Worm (Caenorhabditis elegans) whole organism, young adult: Measurements from ENCODE around the gene rps-16.
A peak's percentile ranks its signal among the peaks of the same experiment; 100 is the strongest.

Experiments used
- B0019.2 ChIP-seq: fragments of 200-800 bp; sonication (Bioruptor generic); conservative IDR thresholded peaks from 2 replicates; pipeline ENCODE4 v1.3.6; 2022; ENCODE audit warnings: missing genetic modification reagents, missing genetic modification characterization, missing compliant biosample characterization
- B0035.1 ChIP-seq: sonication (generic microtip); optimal IDR thresholded peaks from 2 replicates; lab custom pipeline; 2016; ENCODE audit warnings: missing genetic modification characterization, mild to moderate bottlenecking, missing compliant biosample characterization, missing genotype, missing genetic modification reagents
- B0261.1 ChIP-seq: sonication (generic microtip); optimal IDR thresholded peaks from 2 replicates; lab custom pipeline; 2016; ENCODE audit warnings: mild to moderate bottlenecking, missing genetic modification characterization, moderate library complexity, missing compliant biosample characterization
- B0336.3 ChIP-seq: fragments of 200-800 bp; sonication (Bioruptor generic); IDR thresholded peaks from 2 replicates; pipeline ENCODE4 v1.3.6; 2022; ENCODE audit warnings: missing genetic modification characterization, missing compliant biosample characterization
- C17E4.6 ChIP-seq: fragments of 200-800 bp; sonication (Bioruptor generic); IDR thresholded peaks from 2 replicates; pipeline ENCODE4 v1.3.6; 2022; ENCODE audit warnings: missing genetic modification reagents, missing genetic modification characterization, missing compliant biosample characterization
- F23B12.7 ChIP-seq: sonication (generic microtip); optimal IDR thresholded peaks from 2 replicates; lab custom pipeline; 2017; ENCODE audit warnings: missing genetic modification characterization, mild to moderate bottlenecking, missing compliant biosample characterization, antibody characterized with exemption, moderate library complexity; ENCODE audit not compliant: insufficient read depth
- F39B2.1 ChIP-seq: fragments of 200-800 bp; sonication (Bioruptor generic); IDR thresholded peaks from 2 replicates; pipeline ENCODE4 v1.3.6; 2022; ENCODE audit warnings: missing genetic modification reagents, missing genetic modification characterization, missing compliant biosample characterization
- F49E8.2 ChIP-seq: sonication (generic microtip); optimal IDR thresholded peaks from 3 replicates; lab custom pipeline; 2017; ENCODE audit warnings: missing genetic modification characterization, mild to moderate bottlenecking, missing compliant biosample characterization, antibody characterized with exemption, moderate library complexity; ENCODE audit not compliant: insufficient read depth
- F57C9.4 ChIP-seq: sonication (generic microtip); optimal IDR thresholded peaks from 2 replicates; lab custom pipeline; 2017; ENCODE audit warnings: mild to moderate bottlenecking, missing genetic modification characterization, missing compliant biosample characterization
- T26A5.8 ChIP-seq: sonication (generic microtip); optimal IDR thresholded peaks from 2 replicates; lab custom pipeline; 2016; ENCODE audit warnings: missing genetic modification characterization, missing compliant biosample characterization
- Y53F4B.3 ChIP-seq: fragments of 200-800 bp; sonication (Bioruptor generic); IDR thresholded peaks from 2 replicates; pipeline ENCODE4 v1.3.6; 2022; ENCODE audit warnings: missing genetic modification reagents, missing genetic modification characterization, missing compliant biosample characterization
- Y53G8AR.9 ChIP-seq: fragments of 200-800 bp; sonication (Bioruptor generic); conservative IDR thresholded peaks from 2 replicates; pipeline ENCODE4 v1.3.6; 2022; ENCODE audit warnings: missing genetic modification reagents, missing genetic modification characterization, missing compliant biosample characterization
- Y56A3A.18 ChIP-seq: fragments of 200-800 bp; sonication (Bioruptor generic); IDR thresholded peaks from 2 replicates; pipeline ENCODE4 v1.3.6; 2022; ENCODE audit warnings: missing genetic modification reagents, missing genetic modification characterization, missing compliant biosample characterization
- Y79H2A.3 ChIP-seq: fragments of 200-800 bp; sonication (Bioruptor generic); conservative IDR thresholded peaks from 2 replicates; pipeline ENCODE4 v1.3.6; 2022; ENCODE audit warnings: missing genetic modification reagents, missing genetic modification characterization, missing compliant biosample characterization
- Y95B8A.8 ChIP-seq: fragments of 200-800 bp; sonication (Bioruptor generic); IDR thresholded peaks from 2 replicates; pipeline ENCODE4 v1.3.6; 2022; ENCODE audit warnings: missing genetic modification reagents, missing genetic modification characterization, missing compliant biosample characterization
- akir-1 ChIP-seq: fragments of 200-800 bp; sonication (Bioruptor generic); optimal IDR thresholded peaks from 2 replicates; lab custom pipeline; 2018; ENCODE audit warnings: mild to moderate bottlenecking, missing genetic modification characterization, moderate library complexity, missing compliant biosample characterization
- athp-1 ChIP-seq: sonication (generic microtip); optimal IDR thresholded peaks from 2 replicates; lab custom pipeline; 2017; ENCODE audit warnings: mild to moderate bottlenecking, missing genetic modification characterization, missing compliant biosample characterization
- attf-3 ChIP-seq: fragments of 200-800 bp; sonication (Bioruptor generic); conservative IDR thresholded peaks from 2 replicates; pipeline ENCODE4 v1.3.6; 2022; ENCODE audit warnings: missing genetic modification reagents, missing genetic modification characterization, missing compliant biosample characterization
- bed-2 ChIP-seq: fragments of 200-800 bp; sonication (Bioruptor generic); IDR thresholded peaks from 2 replicates; pipeline ENCODE4 v1.3.6; 2022; ENCODE audit warnings: missing genetic modification reagents, missing genetic modification characterization, missing compliant biosample characterization
- die-1 ChIP-seq: sonication (generic microtip); optimal IDR thresholded peaks from 2 replicates; lab custom pipeline; 2016; ENCODE audit warnings: missing genotype, mild to moderate bottlenecking, missing genetic modification characterization, missing compliant biosample characterization
- efl-1 ChIP-seq: fragments of 150-350 bp; optimal IDR thresholded peaks from 2 replicates; lab custom pipeline; 2014; ENCODE audit warnings: missing biosample characterization, missing genetic modification reagents, missing genetic modification characterization
- egl-44 ChIP-seq: fragments of 200-800 bp; sonication (Bioruptor generic); IDR thresholded peaks from 2 replicates; pipeline ENCODE4 v1.3.6; 2022; ENCODE audit warnings: missing genetic modification reagents, missing genetic modification characterization, missing compliant biosample characterization
- ekl-4 ChIP-seq: fragments of 200-800 bp; sonication (Bioruptor generic); IDR thresholded peaks from 2 replicates; pipeline ENCODE4 v1.3.6; 2022; ENCODE audit warnings: missing genetic modification reagents, missing genetic modification characterization, missing compliant biosample characterization
- fkh-3 ChIP-seq: sonication (generic microtip); optimal IDR thresholded peaks from 2 replicates; lab custom pipeline; 2016; ENCODE audit warnings: mild to moderate bottlenecking, missing genetic modification characterization, missing compliant biosample characterization
- him-1 ChIP-seq: sonication (generic microtip); optimal IDR thresholded peaks from 2 replicates; lab custom pipeline; 2016; ENCODE audit warnings: missing genotype, missing genetic modification reagents, missing genetic modification characterization, missing compliant biosample characterization
- hlh-26 ChIP-seq: fragments of 200-800 bp; sonication (Bioruptor generic); conservative IDR thresholded peaks from 2 replicates; pipeline ENCODE4 v1.3.6; 2022; ENCODE audit warnings: missing genetic modification reagents, missing genetic modification characterization, missing compliant biosample characterization
- hmg-1.2 ChIP-seq: fragments of 200-800 bp; sonication (Bioruptor generic); IDR thresholded peaks from 2 replicates; pipeline ENCODE4 v1.3.6; 2022; ENCODE audit warnings: missing genetic modification reagents, missing genetic modification characterization, missing compliant biosample characterization
- hmg-20 ChIP-seq: fragments of 200-800 bp; sonication (Bioruptor generic); IDR thresholded peaks from 2 replicates; pipeline ENCODE4 v1.3.6; 2022; ENCODE audit warnings: missing genetic modification reagents, missing genetic modification characterization, missing compliant biosample characterization
- lag-1 ChIP-seq: fragments of 200-800 bp; sonication (Bioruptor generic); IDR thresholded peaks from 2 replicates; pipeline ENCODE4 v1.3.6; 2022; ENCODE audit warnings: missing genetic modification reagents, missing genetic modification characterization, missing compliant biosample characterization
- let-526 ChIP-seq: fragments of 200-800 bp; sonication (Bioruptor generic); IDR thresholded peaks from 2 replicates; pipeline ENCODE4 v1.3.6; 2022; ENCODE audit warnings: missing genetic modification reagents, missing genetic modification characterization, missing compliant biosample characterization
- lir-1 ChIP-seq: fragments of 200-800 bp; sonication (Bioruptor generic); conservative IDR thresholded peaks from 2 replicates; pipeline ENCODE4 v1.3.6; 2022; ENCODE audit warnings: missing genetic modification reagents, missing genetic modification characterization, missing compliant biosample characterization
- lsl-1 ChIP-seq: fragments of 200-800 bp; sonication (Bioruptor generic); optimal IDR thresholded peaks from 2 replicates; lab custom pipeline; 2018; ENCODE audit warnings: mild to moderate bottlenecking, missing genetic modification characterization, moderate library complexity, missing compliant biosample characterization
- lsy-27 ChIP-seq: sonication (generic microtip); optimal IDR thresholded peaks from 2 replicates; lab custom pipeline; 2017; ENCODE audit warnings: missing genetic modification characterization, mild to moderate bottlenecking, missing compliant biosample characterization, antibody characterized with exemption, missing genotype, borderline replicate concordance; ENCODE audit not compliant: insufficient read depth
- mel-28 ChIP-seq: sonication (generic microtip); optimal IDR thresholded peaks from 2 replicates; lab custom pipeline; 2016; ENCODE audit warnings: borderline replicate concordance, mild to moderate bottlenecking, missing genetic modification characterization, missing compliant biosample characterization
- mes-4 ChIP-seq: sonication (generic microtip); optimal IDR thresholded peaks from 2 replicates; lab custom pipeline; 2016; ENCODE audit warnings: missing genotype, missing genetic modification characterization, missing compliant biosample characterization
- mxl-1 ChIP-seq: sonication (generic microtip); optimal IDR thresholded peaks from 2 replicates; lab custom pipeline; 2016; ENCODE audit warnings: missing genetic modification characterization, missing compliant biosample characterization
- nfya-1 ChIP-seq: sonication (generic microtip); optimal IDR thresholded peaks from 2 replicates; lab custom pipeline; 2017; ENCODE audit warnings: antibody characterized with exemption, missing compliant biosample characterization, missing genetic modification characterization, borderline replicate concordance; ENCODE audit not compliant: insufficient read depth
- nhr-179 ChIP-seq: sonication (generic microtip); optimal IDR thresholded peaks from 2 replicates; lab custom pipeline; 2016; ENCODE audit warnings: mild to moderate bottlenecking, missing genetic modification characterization, missing compliant biosample characterization
- pbrm-1 ChIP-seq: fragments of 200-800 bp; sonication (Bioruptor generic); IDR thresholded peaks from 2 replicates; pipeline ENCODE4 v1.3.6; 2022; ENCODE audit warnings: missing genetic modification reagents, missing genetic modification characterization, missing compliant biosample characterization
- rcor-1 ChIP-seq: fragments of 200-800 bp; sonication (Bioruptor generic); IDR thresholded peaks from 2 replicates; pipeline ENCODE4 v1.3.6; 2022; ENCODE audit warnings: missing genetic modification reagents, missing genetic modification characterization, missing compliant biosample characterization
- repo-1 ChIP-seq: sonication (generic microtip); optimal IDR thresholded peaks from 2 replicates; lab custom pipeline; 2017; ENCODE audit warnings: mild to moderate bottlenecking, missing genetic modification characterization, missing compliant biosample characterization
- tlf-1 ChIP-seq: fragments of 200-800 bp; sonication (Bioruptor generic); optimal IDR thresholded peaks from 2 replicates; lab custom pipeline; 2018; ENCODE audit warnings: mild to moderate bottlenecking, missing genetic modification characterization, missing compliant biosample characterization
- unc-130 ChIP-seq: sonication (generic microtip); optimal IDR thresholded peaks from 2 replicates; lab custom pipeline; 2016; ENCODE audit warnings: missing genetic modification reagents, missing genetic modification characterization, missing compliant biosample characterization
- unc-62 ChIP-seq: fragments of 150-350 bp; optimal IDR thresholded peaks from 2 replicates; lab custom pipeline; 2014; ENCODE audit warnings: missing biosample characterization, missing genetic modification reagents, missing genetic modification characterization
- xnd-1 ChIP-seq: sonication (generic microtip); optimal IDR thresholded peaks from 2 replicates; lab custom pipeline; 2016; ENCODE audit warnings: missing genotype, missing genetic modification reagents, missing genetic modification characterization, missing compliant biosample characterization
- zim-3 ChIP-seq: sonication (generic microtip); optimal IDR thresholded peaks from 2 replicates; lab custom pipeline; 2017; ENCODE audit warnings: mild to moderate bottlenecking, missing genetic modification characterization, moderate library complexity, missing compliant biosample characterization
- ztf-25 ChIP-seq: fragments of 200-800 bp; sonication (Bioruptor generic); IDR thresholded peaks from 2 replicates; pipeline ENCODE4 v1.3.6; 2022; ENCODE audit warnings: missing genetic modification reagents, missing genetic modification characterization, missing compliant biosample characterization
- ztf-28 ChIP-seq: fragments of 200-800 bp; sonication (Bioruptor generic); IDR thresholded peaks from 2 replicates; pipeline ENCODE4 v1.3.6; 2022; ENCODE audit warnings: missing genetic modification reagents, missing genetic modification characterization, missing compliant biosample characterization
- ztf-6 ChIP-seq: fragments of 200-800 bp; sonication (Bioruptor generic); IDR thresholded peaks from 2 replicates; pipeline ENCODE4 v1.3.6; 2022; ENCODE audit warnings: missing genetic modification reagents, missing genetic modification characterization, missing compliant biosample characterization

Gene rps-16

DNA sequence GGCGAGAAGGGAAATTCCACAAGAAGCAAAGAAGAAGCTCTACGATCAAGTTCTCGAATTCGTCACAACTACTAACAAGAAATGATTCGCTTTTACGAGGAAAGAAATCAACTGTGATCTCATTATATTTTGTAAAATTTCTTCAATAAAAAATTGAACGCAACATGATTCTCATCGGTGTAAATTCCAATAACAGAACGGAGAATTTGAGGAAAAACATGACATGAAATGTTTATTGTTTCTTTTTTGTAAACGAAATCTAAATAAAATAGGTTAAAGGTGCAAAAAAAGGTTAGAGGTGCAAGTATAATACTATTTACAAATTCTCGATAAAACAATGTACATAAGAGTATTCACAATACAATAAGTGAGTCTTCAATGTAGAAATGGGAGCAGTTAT, 8.9 kb downstream of the rps-16 start (continued):
- TF ChIP-seq efl-1 (GFP tag; lab: Kevin White, UChicago) (peak; percentile 6), unc-130 (peak; percentile 65), unc-62 (GFP tag; lab: Kevin White, UChicago) (no peak), C17E4.6 (GFP tag; lab: Robert Waterston, UW) (0 out of 2 replicates have a peak, but pooled peaks have one; percentile 44), hmg-20 (GFP tag; lab: Robert Waterston, UW) (no peak), lag-1 (GFP tag; lab: Robert Waterston, UW) (no peak), zim-3 (tag; lab: Kevin White, UChicago) (no peak), repo-1 (tag; lab: Kevin White, UChicago) (peak; percentile 11), ztf-28 (GFP tag; lab: Robert Waterston, UW) (no peak), lir-1 (GFP tag; lab: Robert Waterston, UW) (no peak), mxl-1 (tag; lab: Kevin White, UChicago) (no peak), xnd-1 (tag; lab: Kevin White, UChicago) (peak; percentile 21), ztf-6 (GFP tag; lab: Robert Waterston, UW) (no peak), lsl-1 (GFP tag; lab: Kevin White, UChicago) (peak; percentile 46), let-526 (GFP tag; lab: Robert Waterston, UW) (no peak), tlf-1 (GFP tag; lab: Kevin White, UChicago) (no peak), ekl-4 (GFP tag; lab: Robert Waterston, UW) (peak; percentile 72), B0035.1 (tag; lab: Kevin White, UChicago) (no peak), hlh-26 (no peak), B0261.1 (no peak), nfya-1 (tag; lab: Kevin White, UChicago) (no peak), B0336.3 (GFP tag; lab: Robert Waterston, UW) (peak; percentile 84), him-1 (tag; lab: Kevin White, UChicago) (no peak), nhr-179 (tag; lab: Kevin White, UChicago) (no peak), F49E8.2 (tag; lab: Kevin White, UChicago) (peak; percentile 77), rcor-1 (GFP tag; lab: Robert Waterston, UW) (peak; percentile 69), lsy-27 (tag; lab: Kevin White, UChicago) (no peak), attf-3 (GFP tag; lab: Robert Waterston, UW) (no peak), mes-4 (tag; lab: Kevin White, UChicago) (no peak), egl-44 (GFP tag; lab: Robert Waterston, UW) (peak; percentile 44; the same call in 1 of the 2 replicates), ztf-25 (GFP tag; lab: Robert Waterston, UW) (no peak), Y53G8AR.9 (GFP tag; lab: Robert Waterston, UW) (peak; percentile 83; the same call in 1 of the 2 replicates), bed-2 (no peak), Y79H2A.3 (GFP tag; lab: Robert Waterston, UW) (peak; percentile 39; the same call in 1 of the 2 replicates), B0019.2 (GFP tag; lab: Robert Waterston, UW) (no peak), Y95B8A.8 (GFP tag; lab: Robert Waterston, UW) (peak; percentile 91), pbrm-1 (GFP tag; lab: Robert Waterston, UW) (0 out of 2 replicates have a peak, but pooled peaks have one; percentile 13), akir-1 (GFP tag; lab: Kevin White, UChicago) (no peak), Y56A3A.18 (GFP tag; lab: Robert Waterston, UW) (no peak), F23B12.7 (tag; lab: Kevin White, UChicago) (no peak), hmg-1.2 (GFP tag; lab: Robert Waterston, UW) (peak; percentile 12; the same call in 1 of the 2 replicates), die-1 (tag; lab: Kevin White, UChicago) (peak; percentile 50), F39B2.1 (0 out of 2 replicates have a peak, but pooled peaks have one; percentile 43), Y53F4B.3 (no peak), T26A5.8 (tag; lab: Kevin White, UChicago) (no peak), athp-1 (tag; lab: Kevin White, UChicago) (peak; percentile 71), F57C9.4 (tag; lab: Kevin White, UChicago) (no peak), mel-28 (tag; lab: Kevin White, UChicago) (no peak), fkh-3 (no peak)
